Fruit fly (Drosophila melanogaster) whole organism, wandering third instar larva: Measurements from ENCODE around the gene sas.
A peak's percentile ranks its signal among the peaks of the same experiment; 100 is the strongest.

ENCODE experiments used
- Abd-B ChIP-seq: fragments of >200 bp; optimal IDR thresholded peaks from 2 replicates; lab custom pipeline; 2017; ENCODE audit warnings: missing biosample characterization, missing genetic modification characterization
- CG32264 ChIP-seq: fragments of 200-800 bp; sonication (Bioruptor generic); optimal IDR thresholded peaks from 2 replicates; lab custom pipeline; 2016; ENCODE audit warnings: missing biosample characterization, missing genetic modification characterization
- CG9705 ChIP-seq: fragments of 200-800 bp; sonication (Bioruptor generic); optimal IDR thresholded peaks from 2 replicates; lab custom pipeline; 2018; ENCODE audit warnings: missing biosample characterization, mild to moderate bottlenecking, missing genetic modification characterization
- CrebA ChIP-seq: fragments of 200-800 bp; sonication (Bioruptor generic); optimal IDR thresholded peaks from 2 replicates; lab custom pipeline; 2016; ENCODE audit warnings: missing biosample characterization, mild to moderate bottlenecking, missing genetic modification characterization, borderline replicate concordance
- Dfd ChIP-seq: fragments of >200 bp; optimal IDR thresholded peaks from 2 replicates; lab custom pipeline; 2017; ENCODE audit warnings: missing biosample characterization, missing genetic modification characterization
- Dif ChIP-seq: fragments of 200-275, 200-300 bp; sonication (Bioruptor generic); optimal IDR thresholded peaks from 2 replicates; lab custom pipeline; 2018; ENCODE audit warnings: missing biosample characterization, missing genetic modification characterization; ENCODE audit not compliant: partially characterized antibody
- GATAd ChIP-seq: sonication (Bioruptor generic); optimal IDR thresholded peaks from 2 replicates; lab custom pipeline; 2016; ENCODE audit warnings: missing biosample characterization, missing genetic modification characterization
- HLH106 ChIP-seq: fragments of 200-800 bp; optimal IDR thresholded peaks from 3 replicates; lab custom pipeline; 2019; ENCODE audit warnings: missing biosample characterization, mild to moderate bottlenecking, missing genetic modification characterization, moderate library complexity
- Hnf4 ChIP-seq: fragments of 200-800 bp; sonication (Bioruptor generic); optimal IDR thresholded peaks from 2 replicates; lab custom pipeline; 2016; ENCODE audit warnings: missing biosample characterization, mild to moderate bottlenecking, missing genetic modification characterization
- Hr78 ChIP-seq: fragments of >200 bp; optimal IDR thresholded peaks from 2 replicates; lab custom pipeline; 2017; ENCODE audit warnings: missing biosample characterization, missing genetic modification characterization
- Hr83 ChIP-seq: fragments of 200-300 bp; sonication (Bioruptor generic); optimal IDR thresholded peaks from 2 replicates; lab custom pipeline; 2016; ENCODE audit warnings: missing biosample characterization, mild to moderate bottlenecking, missing genetic modification characterization, moderate library complexity; ENCODE audit not compliant: poor library complexity, severe bottlenecking
- Jra ChIP-seq: sonication (Bioruptor generic); optimal IDR thresholded peaks from 2 replicates; lab custom pipeline; 2016; ENCODE audit warnings: missing biosample characterization, missing genetic modification characterization
- Mio ChIP-seq: sonication (Bioruptor generic); optimal IDR thresholded peaks from 2 replicates; lab custom pipeline; 2016; ENCODE audit warnings: missing biosample characterization, missing genetic modification characterization
- Myc ChIP-seq: fragments of >200 bp; optimal IDR thresholded peaks from 2 replicates; lab custom pipeline; 2017
- N ChIP-seq: fragments of >200 bp; optimal IDR thresholded peaks from 2 replicates; lab custom pipeline; 2018; ENCODE audit warnings: missing biosample characterization, missing external identifiers, missing genetic modification characterization
- OdsH ChIP-seq: fragments of 200-800 bp; sonication (Bioruptor generic); optimal IDR thresholded peaks from 2 replicates; lab custom pipeline; 2016; ENCODE audit warnings: missing biosample characterization, mild to moderate bottlenecking, missing genetic modification characterization
- Rel ChIP-seq, 2 experiments: fragments of 200-800 bp; sonication (Bioruptor generic) in 1 of 2; optimal IDR thresholded peaks; 2 replicates in 1 of 2; 3 replicates in 1 of 2; lab custom pipeline; 2016 to 2019; ENCODE audit warnings: mild to moderate bottlenecking in 2 of 2, missing biosample characterization in 2 of 2, missing genetic modification characterization in 2 of 2, moderate library complexity in 1 of 2
- Sp1 ChIP-seq: fragments of 200-800 bp; sonication (Bioruptor generic); optimal IDR thresholded peaks from 3 replicates; lab custom pipeline; 2019; ENCODE audit warnings: missing biosample characterization, mild to moderate bottlenecking, missing genetic modification characterization, moderate library complexity
- Vsx2 ChIP-seq: fragments of 200-300, 225-300 bp; sonication (Bioruptor generic); optimal IDR thresholded peaks from 2 replicates; lab custom pipeline; 2018; ENCODE audit warnings: missing biosample characterization, missing genetic modification characterization; ENCODE audit not compliant: partially characterized antibody
- br ChIP-seq: fragments of 200-800 bp; sonication (Bioruptor generic); optimal IDR thresholded peaks from 2 replicates; lab custom pipeline; 2016; ENCODE audit warnings: missing biosample characterization, missing genetic modification characterization
- brk ChIP-seq: fragments of 200-800 bp; sonication (Bioruptor generic); optimal IDR thresholded peaks from 2 replicates; lab custom pipeline; 2016; ENCODE audit warnings: missing biosample characterization, mild to moderate bottlenecking, missing genetic modification characterization
- dl ChIP-seq, 2 experiments: fragments of 175-275, 200-275 bp in 1 of 2; fragments of 200-275 bp in 1 of 2; sonication (Bioruptor generic); optimal IDR thresholded peaks; lab custom pipeline; 2018; ENCODE audit warnings: mild to moderate bottlenecking in 2 of 2, missing biosample characterization in 2 of 2, missing genetic modification characterization in 2 of 2, moderate library complexity in 2 of 2; ENCODE audit not compliant: partially characterized antibody in 2 of 2, insufficient read depth in 1 of 2
- dmrt93B ChIP-seq: fragments of 200-800 bp; sonication (Bioruptor generic); optimal IDR thresholded peaks from 2 replicates; lab custom pipeline; 2018; ENCODE audit warnings: missing biosample characterization, mild to moderate bottlenecking, missing genetic modification characterization
- dsf ChIP-seq: sonication (Bioruptor generic); optimal IDR thresholded peaks from 2 replicates; lab custom pipeline; 2016; ENCODE audit warnings: missing biosample characterization, missing genetic modification characterization, borderline replicate concordance
- ey ChIP-seq: fragments of 200-800 bp; sonication (Bioruptor generic); optimal IDR thresholded peaks from 2 replicates; lab custom pipeline; 2016; ENCODE audit warnings: missing biosample characterization, missing genetic modification characterization
- foxo ChIP-seq, 2 experiments: fragments of 200-800 bp; sonication (Bioruptor generic); optimal IDR thresholded peaks; 2 replicates in 1 of 2; 3 replicates in 1 of 2; lab custom pipeline; 2016 to 2017; ENCODE audit warnings: missing biosample characterization in 2 of 2, missing genetic modification characterization in 2 of 2
- fru ChIP-seq: fragments of 200-800 bp; sonication (Bioruptor generic); optimal IDR thresholded peaks from 3 replicates; lab custom pipeline; 2016; ENCODE audit warnings: missing biosample characterization, mild to moderate bottlenecking, missing genetic modification characterization
- h ChIP-seq: fragments of 200-800 bp; sonication (Bioruptor generic); optimal IDR thresholded peaks from 3 replicates; lab custom pipeline; 2016; ENCODE audit warnings: missing biosample characterization, mild to moderate bottlenecking, missing genetic modification characterization
- jim ChIP-seq: fragments of 175-275, 200-325 bp; sonication (Bioruptor generic); optimal IDR thresholded peaks from 2 replicates; lab custom pipeline; 2016; ENCODE audit warnings: missing biosample characterization, mild to moderate bottlenecking, missing genetic modification characterization
- lola ChIP-seq: fragments of >200 bp; optimal IDR thresholded peaks from 2 replicates; lab custom pipeline; 2017; ENCODE audit warnings: missing biosample characterization, missing genetic modification characterization
- pan ChIP-seq: fragments of >200 bp; optimal IDR thresholded peaks from 2 replicates; lab custom pipeline; 2017
- psq ChIP-seq: fragments of 200-800 bp; sonication (Bioruptor generic); optimal IDR thresholded peaks from 3 replicates; lab custom pipeline; 2017; ENCODE audit warnings: missing biosample characterization, mild to moderate bottlenecking, missing genetic modification characterization, moderate library complexity
- rgr ChIP-seq: fragments of 200-800 bp; sonication (Bioruptor generic); optimal IDR thresholded peaks from 3 replicates; lab custom pipeline; 2016; ENCODE audit warnings: missing biosample characterization, mild to moderate bottlenecking, missing genetic modification characterization
- sage ChIP-seq: fragments of 200-800 bp; sonication (Bioruptor generic); optimal IDR thresholded peaks from 2 replicates; lab custom pipeline; 2016; ENCODE audit warnings: missing biosample characterization, mild to moderate bottlenecking, missing genetic modification characterization
- sv ChIP-seq: fragments of 200-800 bp; sonication (Bioruptor generic); optimal IDR thresholded peaks from 3 replicates; lab custom pipeline; 2016; ENCODE audit warnings: missing biosample characterization, missing genetic modification characterization
- tai ChIP-seq: sonication (Bioruptor generic); optimal IDR thresholded peaks from 2 replicates; lab custom pipeline; 2016; ENCODE audit warnings: missing biosample characterization, missing genetic modification characterization
- usp ChIP-seq: fragments of >200 bp; optimal IDR thresholded peaks from 2 replicates; lab custom pipeline; 2017; ENCODE audit warnings: missing biosample characterization, missing genetic modification characterization
- woc ChIP-seq: sonication (Bioruptor generic); optimal IDR thresholded peaks from 2 replicates; lab custom pipeline; 2016; ENCODE audit warnings: missing biosample characterization, mild to moderate bottlenecking, missing genetic modification characterization

The sas gene

DNA sequence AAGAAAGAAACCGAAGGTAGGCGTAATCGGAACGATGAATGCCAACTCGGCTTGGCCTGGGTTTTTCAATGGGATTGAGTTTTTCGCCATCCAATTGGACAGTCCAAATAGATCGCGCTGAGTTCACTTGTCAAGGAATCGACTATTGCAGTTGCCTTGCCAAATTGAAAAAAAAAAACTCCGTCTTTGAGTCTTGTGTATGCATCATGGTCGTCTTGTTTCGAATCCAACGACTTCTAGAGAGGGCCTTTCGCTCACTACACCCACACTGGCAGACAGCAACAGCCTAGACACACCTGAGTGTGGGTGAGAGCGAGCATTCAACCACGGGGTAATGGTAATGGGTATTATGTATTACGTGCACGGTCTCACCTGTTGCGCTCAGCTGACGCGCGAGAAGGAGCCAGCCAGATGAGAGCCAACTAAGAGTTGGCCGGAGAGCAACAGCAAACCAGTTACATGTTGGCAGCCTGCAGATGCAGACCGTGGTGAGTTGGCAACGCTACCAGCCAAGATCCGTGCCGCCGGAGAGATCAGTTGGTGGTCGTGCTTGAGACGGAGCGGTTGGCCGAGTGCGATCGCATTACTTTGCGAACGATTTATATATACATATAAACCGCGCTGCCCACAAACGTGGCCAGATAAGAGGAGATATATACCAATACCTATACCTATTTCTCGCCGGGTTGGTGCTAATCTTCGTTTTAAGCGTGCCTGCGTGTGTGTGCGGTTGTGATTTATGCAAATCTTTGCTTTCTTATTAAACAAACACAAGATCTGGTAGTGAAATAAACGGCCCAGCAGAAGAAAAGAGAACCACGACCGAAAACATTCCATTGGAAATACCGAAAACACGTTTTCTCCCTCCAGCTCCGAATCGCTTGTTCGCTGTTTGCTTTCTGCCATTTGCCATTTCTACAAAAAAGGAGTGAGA, at the start of gene sas:
TSS of gene sas (plus strand) at position 453 of the 934 bp plus-strand sequence.
- TF ChIP-seq Dfd (GFP tag; lab: Kevin White, UChicago) (no peak), dmrt93B (no peak), foxo (GFP tag; optimal IDR thresholded peaks at IDR 0.05; lab: Kevin White, UChicago) (no peak), fru (GFP tag; lab: Kevin White, UChicago) (peak; percentile 18), sv (GFP tag; lab: Kevin White, UChicago) (no peak), rgr (GFP tag; lab: Kevin White, UChicago) (no peak), Sp1 (GFP tag; lab: Kevin White, UChicago) (peak; percentile 22), ey (no peak), h (GFP tag; lab: Kevin White, UChicago) (peak; percentile 2), Mio (GFP tag; lab: Kevin White, UChicago) (no peak), CrebA (GFP tag; lab: Kevin White, UChicago) (peak; percentile 62), usp (GFP tag; lab: Kevin White, UChicago) (no peak), sage (GFP tag; lab: Kevin White, UChicago) (no peak), OdsH (no peak), pan (lab: Kevin White, UChicago) (no peak), Dif (GFP tag; lab: Kevin White, UChicago) (peak; percentile 32), GATAd (GFP tag; lab: Kevin White, UChicago) (no peak), brk (GFP tag; lab: Kevin White, UChicago) (no peak), Vsx2 (GFP tag; lab: Kevin White, UChicago) (peak; percentile 69), Abd-B (GFP tag; lab: Kevin White, UChicago) (no peak), woc (no peak), psq (GFP tag; lab: Kevin White, UChicago) (no peak), Hr78 (GFP tag; lab: Kevin White, UChicago) (no peak), dsf (GFP tag; lab: Kevin White, UChicago) (no peak), CG32264 (GFP tag; lab: Kevin White, UChicago) (no peak), N (GFP tag; lab: Kevin White, UChicago) (no peak), CG9705 (no peak), lola (GFP tag; lab: Kevin White, UChicago) (no peak), tai (GFP tag; lab: Kevin White, UChicago) (no peak), Hr83 (GFP tag; lab: Kevin White, UChicago) (no peak), Jra (GFP tag; lab: Kevin White, UChicago) (no peak), jim (GFP tag; lab: Kevin White, UChicago) (no peak), HLH106 (tag; lab: Kevin White, UChicago) (no peak), Myc (no peak), br (GFP tag; lab: Kevin White, UChicago) (peak; percentile 9), Rel (GFP tag; optimal IDR thresholded peaks at IDR 0.05; lab: Kevin White, UChicago) (no peak), Rel (tag; optimal IDR thresholded peaks at IDR 0.05; lab: Kevin White, UChicago) (peak; percentile 13), Hnf4 (GFP tag; lab: Kevin White, UChicago) (no peak), dl (GFP tag; optimal IDR thresholded peaks at IDR 0.05; lab: Kevin White, UChicago; ENCODE audit: insufficient read depth in 1 of 2, partially characterized antibody in 2 of 2) (peak in 1 of 2 experiments; percentile 58)

dm6 chr3R:7112977-7113376, 49.6 kb upstream of the sas start:
- no peak for TF ChIP-seq ey
- no peak for TF ChIP-seq OdsH
- TF ChIP-seq brk (GFP tag; lab: Kevin White, UChicago): no peak
- TF ChIP-seq dl (GFP tag; optimal IDR thresholded peaks at IDR 0.05; lab: Kevin White, UChicago; ENCODE audit: insufficient read depth in 1 of 2, partially characterized antibody in 2 of 2): no peak
- no peak for TF ChIP-seq h (GFP tag; lab: Kevin White, UChicago)
- no peak for TF ChIP-seq dmrt93B
- no peak for TF ChIP-seq HLH106 (tag; lab: Kevin White, UChicago)
- no peak for TF ChIP-seq br (GFP tag; lab: Kevin White, UChicago)
- no peak for TF ChIP-seq Mio (GFP tag; lab: Kevin White, UChicago)
- no peak for TF ChIP-seq Dif (GFP tag; lab: Kevin White, UChicago)
